Fruit fly (Drosophila melanogaster) whole organism, embryonic: ENCODE results near the gene Cisd2.

Source experiments
- Awh ChIP-seq: fragments of 200-800 bp; sonication (Bioruptor generic); IDR thresholded peaks from 2 replicates; pipeline ENCODE4, ENCODE4 v1.3.6; 2022; ENCODE audit warnings: missing biosample characterization, missing genetic modification characterization
- Bgb ChIP-seq: fragments of 200-800 bp; sonication (Bioruptor generic); IDR thresholded peaks from 2 replicates; pipeline ENCODE4 v1.3.6; 2022; ENCODE audit warnings: missing biosample characterization, missing genetic modification characterization; ENCODE audit not compliant: partially characterized antibody
- CG10321 ChIP-seq: fragments of 200-800 bp; sonication (Bioruptor generic); IDR thresholded peaks from 2 replicates; pipeline ENCODE4 v1.3.6; 2022; ENCODE audit warnings: missing biosample characterization, missing genetic modification characterization
- CG10366 ChIP-seq: fragments of 200-800 bp; sonication (Bioruptor generic); IDR thresholded peaks from 2 replicates; pipeline ENCODE4 v1.3.6; 2022; ENCODE audit warnings: missing biosample characterization, missing genetic modification characterization
- CG10654 ChIP-seq: fragments of 200-800 bp; sonication (Bioruptor generic); optimal IDR thresholded peaks from 2 replicates; lab custom pipeline; 2016; ENCODE audit warnings: missing biosample characterization, missing genetic modification characterization
- CG11247 ChIP-seq: fragments of 200-800 bp; sonication (Bioruptor generic); IDR thresholded peaks from 2 replicates; pipeline ENCODE4 v1.3.6; 2022; ENCODE audit warnings: missing biosample characterization, missing genetic modification characterization
- CG13296 ChIP-seq: fragments of 200-800 bp; sonication (Bioruptor generic); optimal IDR thresholded peaks from 3 replicates; lab custom pipeline; 2018; ENCODE audit warnings: missing biosample characterization, mild to moderate bottlenecking, missing genetic modification characterization
- CG1647 ChIP-seq: fragments of 200-800 bp; sonication (Bioruptor generic); optimal IDR thresholded peaks from 3 replicates; lab custom pipeline; 2016; ENCODE audit warnings: missing biosample characterization, missing genetic modification characterization
- CG16815 ChIP-seq: fragments of 200-800 bp; sonication (Bioruptor generic); optimal IDR thresholded peaks from 3 replicates; lab custom pipeline; 2017; ENCODE audit warnings: missing biosample characterization, mild to moderate bottlenecking, missing genetic modification characterization
- CG1832 ChIP-seq: fragments of 200-800 bp; sonication (Bioruptor generic); optimal IDR thresholded peaks from 2 replicates; lab custom pipeline; 2017; ENCODE audit warnings: missing biosample characterization, mild to moderate bottlenecking, missing genetic modification characterization, inconsistent platforms
- CG2116 ChIP-seq: fragments of 200-800 bp; sonication (Bioruptor generic); optimal IDR thresholded peaks from 3 replicates; lab custom pipeline; 2018; ENCODE audit warnings: missing biosample characterization, mild to moderate bottlenecking, missing genetic modification characterization
- CG32767 ChIP-seq: fragments of 200-800 bp; sonication (Bioruptor generic); IDR thresholded peaks from 2 replicates; pipeline ENCODE4 v1.3.6; 2022; ENCODE audit warnings: missing biosample characterization, missing genetic modification characterization
- CG42726 ChIP-seq: fragments of 200-800 bp; sonication (Bioruptor generic); IDR thresholded peaks from 2 replicates; pipeline ENCODE4 v1.3.6; 2022; ENCODE audit warnings: missing biosample characterization, missing genetic modification characterization; ENCODE audit not compliant: partially characterized antibody
- CG4282 ChIP-seq: fragments of 200-800 bp; sonication (Bioruptor generic); optimal IDR thresholded peaks from 2 replicates; lab custom pipeline; 2016; ENCODE audit warnings: missing biosample characterization, missing genetic modification characterization
- CG4730 ChIP-seq: fragments of 200-800 bp; sonication (Bioruptor generic); IDR thresholded peaks from 2 replicates; pipeline ENCODE4 v1.3.6; 2022; ENCODE audit warnings: missing biosample characterization, missing genetic modification characterization
- CG4820 ChIP-seq: fragments of 200-800 bp; sonication (Bioruptor generic); optimal IDR thresholded peaks from 3 replicates; lab custom pipeline; 2016; ENCODE audit warnings: missing biosample characterization, missing genetic modification characterization
- CG5180 ChIP-seq: fragments of 200-800 bp; sonication (Bioruptor generic); optimal IDR thresholded peaks from 3 replicates; lab custom pipeline; 2017; ENCODE audit warnings: missing biosample characterization, missing genetic modification characterization, mild to moderate bottlenecking, moderate library complexity, missing genetic modification reagents
- CG5245 ChIP-seq: fragments of 200-800 bp; sonication (Bioruptor generic); optimal IDR thresholded peaks from 3 replicates; lab custom pipeline; 2016; ENCODE audit warnings: missing biosample characterization, missing genetic modification characterization
- CG5953 ChIP-seq: fragments of 200-800 bp; sonication (Bioruptor generic); IDR thresholded peaks from 2 replicates; pipeline ENCODE4 v1.3.6; 2022; ENCODE audit warnings: missing biosample characterization, missing genetic modification characterization
- CG7928 ChIP-seq: fragments of 200-800 bp; sonication (Bioruptor generic); optimal IDR thresholded peaks from 2 replicates; lab custom pipeline; 2017; ENCODE audit warnings: missing biosample characterization, mild to moderate bottlenecking, missing genetic modification characterization
- CG7987 ChIP-seq: fragments of 200-800 bp; sonication (Bioruptor generic); optimal IDR thresholded peaks from 2 replicates; lab custom pipeline; 2018; ENCODE audit warnings: missing biosample characterization, mild to moderate bottlenecking, missing genetic modification characterization, moderate library complexity
- CG8290 ChIP-seq, 3 experiments: fragments of 200-800 bp; sonication (Bioruptor generic); optimal IDR thresholded peaks; 2 replicates each; lab custom pipeline; 2016 to 2019; ENCODE audit warnings: missing biosample characterization in 3 of 3, missing genetic modification characterization in 3 of 3, mild to moderate bottlenecking in 2 of 3, moderate library complexity in 1 of 3
- CG8924 ChIP-seq: fragments of 200-800 bp; optimal IDR thresholded peaks from 3 replicates; lab custom pipeline; 2019; ENCODE audit warnings: missing biosample characterization, mild to moderate bottlenecking, missing genetic modification characterization, moderate library complexity
- CG8944 ChIP-seq: fragments of 200-800 bp; sonication (Bioruptor generic); optimal IDR thresholded peaks from 3 replicates; lab custom pipeline; 2016; ENCODE audit warnings: missing biosample characterization, missing genetic modification characterization
- Dip2 ChIP-seq: fragments of 200-800 bp; sonication (Bioruptor generic); IDR thresholded peaks from 2 replicates; pipeline ENCODE4 v1.3.6; 2022; ENCODE audit warnings: missing biosample characterization, missing genetic modification characterization
- Fer1 ChIP-seq: fragments of 200-800 bp; sonication (Bioruptor generic); optimal IDR thresholded peaks from 2 replicates; lab custom pipeline; 2017; ENCODE audit warnings: missing biosample characterization, mild to moderate bottlenecking, missing genetic modification characterization
- Gsc ChIP-seq: fragments of 200-800 bp; sonication (Bioruptor generic); IDR thresholded peaks from 2 replicates; pipeline ENCODE4 v1.3.6; 2022; ENCODE audit warnings: missing biosample characterization, missing genetic modification characterization
- Hmr ChIP-seq: fragments of 200-800 bp; sonication (Bioruptor generic); optimal IDR thresholded peaks from 3 replicates; lab custom pipeline; 2017; ENCODE audit warnings: mild to moderate bottlenecking, missing biosample characterization, missing genetic modification reagents, missing genetic modification characterization
- MBD-R2 ChIP-seq: fragments of 200-800 bp; sonication (Bioruptor generic); IDR thresholded peaks from 2 replicates; pipeline ENCODE4 v1.3.6; 2022; ENCODE audit warnings: missing biosample characterization, missing genetic modification characterization
- Mrtf ChIP-seq: fragments of 200-800 bp; sonication (Bioruptor generic); IDR thresholded peaks from 3 replicates; pipeline ENCODE4 v1.3.6; 2022; ENCODE audit warnings: missing biosample characterization, missing genetic modification characterization
- Pdp1 ChIP-seq, 2 experiments: fragments of 200-800 bp; sonication (Bioruptor generic); optimal IDR thresholded peaks; 3 replicates each; lab custom pipeline; 2016; ENCODE audit warnings: missing biosample characterization in 2 of 2, missing genetic modification characterization in 2 of 2, mild to moderate bottlenecking in 1 of 2, moderate library complexity in 1 of 2
- Taf1 ChIP-seq: fragments of 200-800 bp; sonication (Bioruptor generic); IDR thresholded peaks from 2 replicates; pipeline ENCODE4 v1.3.6; 2022; ENCODE audit warnings: missing biosample characterization, missing genetic modification characterization
- Trl ChIP-seq, 3 experiments: fragments of >200 bp in 2 of 3; fragments of 200-800 bp in 1 of 3; sonication (Bioruptor generic) in 1 of 3; optimal IDR thresholded peaks; 2 replicates in 1 of 3; 3 replicates in 2 of 3; lab custom pipeline; 2016 to 2017; ENCODE audit warnings: missing biosample characterization in 1 of 3, missing genetic modification characterization in 1 of 3
- YL-1 ChIP-seq: fragments of 200-800 bp; sonication (Bioruptor generic); optimal IDR thresholded peaks from 3 replicates; lab custom pipeline; 2017; ENCODE audit warnings: missing biosample characterization, mild to moderate bottlenecking, missing genetic modification characterization
- chinmo ChIP-seq: fragments of 200-800 bp; sonication (Bioruptor generic); IDR thresholded peaks from 4 replicates; pipeline ENCODE4 v1.3.6; 2022; ENCODE audit warnings: missing biosample characterization, missing genetic modification characterization; ENCODE audit not compliant: partially characterized antibody
- ci ChIP-seq: fragments of 200-800 bp; sonication (Bioruptor generic); IDR thresholded peaks from 3 replicates; pipeline ENCODE4 v1.3.6; 2022; ENCODE audit warnings: missing biosample characterization, missing genetic modification characterization
- danr ChIP-seq: fragments of 200-800 bp; sonication (Bioruptor generic); IDR thresholded peaks from 2 replicates; pipeline ENCODE4 v1.3.6; 2022; ENCODE audit warnings: missing biosample characterization, missing genetic modification characterization
- en ChIP-seq: fragments of 200-800 bp; sonication (Bioruptor generic); optimal IDR thresholded peaks from 2 replicates; lab custom pipeline; 2016; ENCODE audit warnings: missing biosample characterization, missing genetic modification characterization
- exex ChIP-seq: fragments of 200-800 bp; sonication (Bioruptor generic); optimal IDR thresholded peaks from 4 replicates; lab custom pipeline; 2018; ENCODE audit warnings: missing biosample characterization, mild to moderate bottlenecking, missing genetic modification characterization, moderate library complexity
- fd64A ChIP-seq: fragments of 200-800 bp; sonication (Bioruptor generic); optimal IDR thresholded peaks from 3 replicates; lab custom pipeline; 2018; ENCODE audit warnings: missing biosample characterization, mild to moderate bottlenecking, missing genetic modification characterization
- fd96Cb ChIP-seq: fragments of 200-800 bp; sonication (Bioruptor generic); optimal IDR thresholded peaks from 2 replicates; lab custom pipeline; 2018; ENCODE audit warnings: missing biosample characterization, mild to moderate bottlenecking, missing genetic modification characterization, moderate library complexity
- grau ChIP-seq: fragments of 200-800 bp; optimal IDR thresholded peaks from 3 replicates; lab custom pipeline; 2019; ENCODE audit warnings: missing biosample characterization, mild to moderate bottlenecking, missing genetic modification characterization, moderate library complexity
- kah ChIP-seq: fragments of 200-800 bp; sonication (Bioruptor generic); optimal IDR thresholded peaks from 2 replicates; lab custom pipeline; 2018; ENCODE audit warnings: missing biosample characterization, mild to moderate bottlenecking, missing genetic modification characterization
- lbe ChIP-seq: fragments of 200-800 bp; sonication (Bioruptor generic); optimal IDR thresholded peaks from 2 replicates; lab custom pipeline; 2016; ENCODE audit warnings: missing biosample characterization, mild to moderate bottlenecking, missing genetic modification characterization
- pfk ChIP-seq: fragments of 200-800 bp; sonication (Bioruptor generic); optimal IDR thresholded peaks from 2 replicates; lab custom pipeline; 2018; ENCODE audit warnings: missing biosample characterization, mild to moderate bottlenecking, missing genetic modification characterization, moderate library complexity
- pita ChIP-seq: fragments of 200-800 bp; sonication (Bioruptor generic); optimal IDR thresholded peaks from 2 replicates; lab custom pipeline; 2017; ENCODE audit warnings: missing biosample characterization, mild to moderate bottlenecking, missing genetic modification characterization
- pros ChIP-seq: fragments of 200-800 bp; sonication (Bioruptor generic); optimal IDR thresholded peaks from 3 replicates; lab custom pipeline; 2019; ENCODE audit warnings: missing biosample characterization, mild to moderate bottlenecking, missing genetic modification characterization, moderate library complexity
- row ChIP-seq: fragments of 200-800 bp; sonication (Bioruptor generic); IDR thresholded peaks from 3 replicates; pipeline ENCODE4 v1.3.6; 2022; ENCODE audit warnings: missing biosample characterization, missing genetic modification characterization
- tio ChIP-seq: fragments of 200-800 bp; sonication (Bioruptor generic); optimal IDR thresholded peaks from 2 replicates; lab custom pipeline; 2017; ENCODE audit warnings: missing biosample characterization, missing genetic modification characterization, inconsistent platforms
- tx ChIP-seq: fragments of 200-800 bp; sonication (Bioruptor generic); optimal IDR thresholded peaks from 2 replicates; lab custom pipeline; 2016; ENCODE audit warnings: missing biosample characterization, missing genetic modification characterization
- unc-4 ChIP-seq: fragments of 200-800 bp; sonication (Bioruptor generic); IDR thresholded peaks from 2 replicates; pipeline ENCODE4 v1.3.6; 2022; ENCODE audit warnings: missing biosample characterization, missing genetic modification characterization; ENCODE audit not compliant: partially characterized antibody

Cisd2 gene

dm6 chr3R:29265075-29265474, 41.8 kb upstream of the Cisd2 start (continued):
- TF ChIP-seq kah (GFP tag; lab: Kevin White, UChicago) (no peak), pfk (GFP tag; lab: Kevin White, UChicago) (no peak), pita (GFP tag; lab: Kevin White, UChicago) (no peak), Trl (optimal IDR thresholded peaks at IDR 0.05; lab: Kevin White, UChicago) (no peak), Trl (GFP tag; optimal IDR thresholded peaks at IDR 0.05; lab: Kevin White, UChicago) (no peak), CG16815 (GFP tag; lab: Kevin White, UChicago) (peak; percentile 47), CG8944 (GFP tag; lab: Kevin White, UChicago) (no peak), CG8924 (peak; percentile 24), CG13296 (GFP tag; lab: Kevin White, UChicago) (no peak), CG1647 (GFP tag; lab: Kevin White, UChicago) (no peak), CG32767 (no peak), grau (tag; lab: Kevin White, UChicago) (peak; percentile 53), CG11247 (GFP tag; lab: Robert Waterston, UW) (no peak), row (peak; percentile 75), danr (GFP tag; lab: Robert Waterston, UW) (no peak), Awh (GFP tag; lab: Robert Waterston, UW) (no peak), ci (0 out of 3 replicates have a peak, but pooled peaks have one; percentile 48), CG8290 (GFP tag; optimal IDR thresholded peaks at IDR 0.05; lab: Kevin White, UChicago) (peak; percentile 9), CG8290 (tag; optimal IDR thresholded peaks at IDR 0.05; lab: Kevin White, UChicago) (no peak), CG4282 (GFP tag; lab: Kevin White, UChicago) (no peak), CG7928 (GFP tag; lab: Kevin White, UChicago) (no peak), CG4820 (GFP tag; lab: Kevin White, UChicago) (peak; percentile 8), lbe (GFP tag; lab: Kevin White, UChicago) (no peak), CG5180 (GFP tag; lab: Kevin White, UChicago) (no peak), CG10321 (GFP tag; lab: Robert Waterston, UW) (no peak), YL-1 (GFP tag; lab: Kevin White, UChicago) (no peak), en (GFP tag; lab: Kevin White, UChicago) (no peak), Fer1 (no peak), tio (GFP tag; lab: Kevin White, UChicago) (no peak), MBD-R2 (GFP tag; lab: Robert Waterston, UW) (no peak), Taf1 (GFP tag; lab: Robert Waterston, UW) (no peak), Mrtf (GFP tag; lab: Robert Waterston, UW) (0 out of 3 replicates have a peak, but pooled peaks have one; percentile 38), CG10366 (GFP tag; lab: Robert Waterston, UW) (no peak), Dip2 (no peak), unc-4 (GFP tag; lab: Robert Waterston, UW) (no peak), exex (tag; lab: Kevin White, UChicago) (no peak), fd64A (GFP tag; lab: Kevin White, UChicago) (no peak), chinmo (GFP tag; lab: Robert Waterston, UW) (no peak), CG4730 (GFP tag; lab: Robert Waterston, UW) (no peak), tx (GFP tag; lab: Kevin White, UChicago) (no peak), CG7987 (GFP tag; lab: Kevin White, UChicago) (no peak), CG5245 (GFP tag; lab: Kevin White, UChicago) (peak; percentile 11), CG1832 (GFP tag; lab: Kevin White, UChicago) (no peak), Pdp1 (GFP tag; optimal IDR thresholded peaks at IDR 0.05; lab: Kevin White, UChicago) (no peak), CG2116 (no peak), Hmr (GFP tag; lab: Kevin White, UChicago) (no peak), CG10654 (GFP tag; lab: Kevin White, UChicago) (no peak), Bgb (GFP tag; lab: Robert Waterston, UW) (no peak), fd96Cb (tag; lab: Kevin White, UChicago) (peak; percentile 33), Gsc (no peak), CG42726 (GFP tag; lab: Robert Waterston, UW) (no peak), CG5953 (GFP tag; lab: Robert Waterston, UW) (no peak), pros (GFP tag; lab: Kevin White, UChicago) (no peak)
